Worm (Caenorhabditis elegans): ENCODE data around the gene srt-3.

DNA sequence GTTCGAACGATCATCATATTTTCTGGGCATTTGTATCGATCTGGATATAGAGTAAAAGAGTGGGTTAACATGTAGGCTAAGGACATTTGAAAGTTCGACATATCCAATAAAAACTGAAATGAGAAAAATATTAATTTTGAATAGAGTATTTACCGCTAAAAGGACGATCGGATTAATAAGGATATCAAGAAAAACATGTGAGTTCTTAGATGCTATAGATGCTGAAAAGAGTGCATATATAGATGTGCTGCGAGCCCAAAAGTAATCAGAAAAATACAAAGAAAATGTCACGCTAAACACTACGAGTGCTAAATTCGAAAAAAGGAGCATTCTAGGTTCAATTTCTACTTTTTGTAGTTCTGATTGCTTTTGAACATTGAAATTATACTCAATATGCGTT, 17.6 kb downstream of the srt-3 start, which contains the start of gene srt-12:
- TF ChIP-seq zag-1 (tag; optimal IDR thresholded peaks at IDR 0.05) (no peak), elt-3 (tag; optimal IDR thresholded peaks at IDR 0.05) (no peak), nhr-12 (tag; optimal IDR thresholded peaks at IDR 0.05) (no peak), nhr-23 (tag; optimal IDR thresholded peaks at IDR 0.05) (no peak), tbx-2 (tag; optimal IDR thresholded peaks at IDR 0.05) (no peak), ama-1 (optimal IDR thresholded peaks at IDR 0.05) (no peak)

Data from whole organism, L3 larva.